Fruit fly (Drosophila melanogaster): ENCODE measurements around the gene CG15147.
A peak's percentile ranks its signal among the peaks of the same experiment; 100 is the strongest.

- TF ChIP-seq psq (GFP tag; optimal IDR thresholded peaks at IDR 0.05) (peak; percentile 7), lola (GFP tag; optimal IDR thresholded peaks at IDR 0.05) (no peak), foxo (GFP tag; optimal IDR thresholded peaks at IDR 0.05) (peak in 1 of 2 experiments; percentile 25), pan (optimal IDR thresholded peaks at IDR 0.05) (no peak), h (GFP tag; optimal IDR thresholded peaks at IDR 0.05) (no peak), GATAd (GFP tag; optimal IDR thresholded peaks at IDR 0.05) (no peak), usp (GFP tag; optimal IDR thresholded peaks at IDR 0.05) (no peak), Dif (GFP tag; optimal IDR thresholded peaks at IDR 0.05; ENCODE audit: partially characterized antibody) (no peak), HLH106 (tag; optimal IDR thresholded peaks at IDR 0.05) (peak; percentile 34), OdsH (GFP tag; optimal IDR thresholded peaks at IDR 0.05) (peak; percentile 21), brk (GFP tag; optimal IDR thresholded peaks at IDR 0.05) (no peak), Dfd (GFP tag; optimal IDR thresholded peaks at IDR 0.05) (no peak), Rel (GFP tag; optimal IDR thresholded peaks at IDR 0.05) (no peak), Rel (tag; optimal IDR thresholded peaks at IDR 0.05) (no peak), tai (GFP tag; optimal IDR thresholded peaks at IDR 0.05) (no peak)
These were observed 37.8 kb downstream of the CG15147 start for dm6 chr2L:17588173-17589082.

All from whole organism, wandering third instar larva.